Fruit fly (Drosophila melanogaster) whole organism, prepupa: ENCODE measurements around the gene CG46517.
"Not testable (repeated sequence)": the region's sequence is repeated elsewhere in the genome, so short reads cannot be mapped to it uniquely, and the experiment has no call there.

ENCODE experiments used
- CG10631 ChIP-seq: fragments of 200-800 bp; sonication (Bioruptor generic); optimal IDR thresholded peaks from 2 replicates; lab custom pipeline; 2016; ENCODE audit warnings: missing biosample characterization, missing genetic modification characterization
- CG11294 ChIP-seq: fragments of 200-800 bp; sonication (Bioruptor generic); IDR thresholded peaks from 2 replicates; pipeline ENCODE4 v1.3.6; 2022; ENCODE audit warnings: missing biosample characterization, missing genetic modification characterization
- CG15336 ChIP-seq: fragments of 200-800 bp; sonication (Bioruptor generic); IDR thresholded peaks from 2 replicates; pipeline ENCODE4 v1.3.6; 2022; ENCODE audit warnings: missing biosample characterization, missing genetic modification characterization
- CG1621 ChIP-seq: fragments of 200-800 bp; sonication (Bioruptor generic); optimal IDR thresholded peaks from 3 replicates; lab custom pipeline; 2018; ENCODE audit warnings: missing biosample characterization, mild to moderate bottlenecking, missing genetic modification characterization
- CG16779 ChIP-seq: fragments of 200-800 bp; sonication (Bioruptor generic); optimal IDR thresholded peaks from 3 replicates; lab custom pipeline; 2017; ENCODE audit warnings: missing biosample characterization, mild to moderate bottlenecking, missing genetic modification characterization
- CG6163 ChIP-seq: fragments of 200-800 bp; sonication (Bioruptor generic); IDR thresholded peaks from 3 replicates; pipeline ENCODE4 v1.3.6; 2022; ENCODE audit warnings: missing biosample characterization, missing genetic modification characterization
- CG7368 ChIP-seq: fragments of 200-800 bp; sonication (Bioruptor generic); optimal IDR thresholded peaks from 3 replicates; lab custom pipeline; 2016; ENCODE audit warnings: missing biosample characterization, missing genetic modification characterization
- CG8119 ChIP-seq: fragments of 200-800 bp; sonication (Bioruptor generic); IDR thresholded peaks from 3 replicates; pipeline ENCODE4 v1.3.6; 2022; ENCODE audit warnings: missing biosample characterization, missing genetic modification characterization
- CG8319 ChIP-seq: fragments of 200-800 bp; sonication (Bioruptor generic); optimal IDR thresholded peaks from 3 replicates; lab custom pipeline; 2016; ENCODE audit warnings: missing biosample characterization, missing genetic modification characterization
- Ets96B ChIP-seq: fragments of 200-800 bp; optimal IDR thresholded peaks from 2 replicates; lab custom pipeline; 2019; ENCODE audit warnings: missing biosample characterization, mild to moderate bottlenecking, missing genetic modification characterization, moderate library complexity
- Hr4 ChIP-seq: fragments of 200-800 bp; sonication (Bioruptor generic); optimal IDR thresholded peaks from 3 replicates; lab custom pipeline; 2016; ENCODE audit warnings: missing biosample characterization, missing genetic modification characterization
- OdsH ChIP-seq: fragments of 200-800 bp; sonication (Bioruptor generic); optimal IDR thresholded peaks from 3 replicates; lab custom pipeline; 2016; ENCODE audit warnings: missing biosample characterization, missing genetic modification characterization
- Sox15 ChIP-seq: fragments of 200-800 bp; sonication (Bioruptor generic); optimal IDR thresholded peaks from 3 replicates; lab custom pipeline; 2016; ENCODE audit warnings: missing biosample characterization, missing genetic modification characterization
- achi ChIP-seq: fragments of 200-800 bp; sonication (Bioruptor generic); optimal IDR thresholded peaks from 3 replicates; lab custom pipeline; 2016; ENCODE audit warnings: missing biosample characterization, missing genetic modification characterization
- fkh ChIP-seq: fragments of 200-800 bp; sonication (Bioruptor generic); optimal IDR thresholded peaks from 3 replicates; lab custom pipeline; 2017; ENCODE audit warnings: missing biosample characterization, mild to moderate bottlenecking, missing genetic modification characterization, moderate library complexity
- spab ChIP-seq: fragments of 200-800 bp; sonication (Bioruptor generic); optimal IDR thresholded peaks from 2 replicates; lab custom pipeline; 2017; ENCODE audit warnings: missing biosample characterization, mild to moderate bottlenecking, missing genetic modification characterization, missing genetic modification reagents

Gene CG46517

dm6 chrX:22226273-22226672 is 9.1 kb downstream of the CG46517 start, which contains the start of gene CG46518:
Gene CG46518, plus strand, starts transcription at chrX:22226573.
- TF ChIP-seq fkh (GFP tag; lab: Kevin White, UChicago); CG15336 (GFP tag; lab: Robert Waterston, UW); OdsH (GFP tag; lab: Kevin White, UChicago): not testable (repeated sequence)
- TF ChIP-seq, all 60 proteins: peak for 0; not testable (repeated sequence) for 60

- TF ChIP-seq Hr4 (GFP tag; lab: Kevin White, UChicago); CG10631 (GFP tag; lab: Kevin White, UChicago); CG11294 (GFP tag; lab: Robert Waterston, UW): not testable (repeated sequence)
These were observed 14.1 kb downstream of the CG46517 start, which contains the start of gene CG46519 for dm6 chrX:22231270-22231669. Gene CG46519, plus strand, starts transcription at chrX:22231570.

dm6 chrX:22236265-22236664 is 19.1 kb downstream of the CG46517 start, which contains the start of gene CG46520:
Gene CG46520, plus strand, starts transcription at chrX:22236565.
- not testable (repeated sequence) for TF ChIP-seq CG8119 (GFP tag; lab: Robert Waterston, UW); spab; CG1621 (tag; lab: Kevin White, UChicago)
- TF ChIP-seq, all 60 proteins: peak for 0; not testable (repeated sequence) for 60

dm6 chrX:22241272-22241671 is 24.1 kb downstream of the CG46517 start, which contains the start of gene CG46521:
Gene CG46521, plus strand, starts transcription at chrX:22241572.
- not testable (repeated sequence) for TF ChIP-seq CG11294 (GFP tag; lab: Robert Waterston, UW); CG6163 (GFP tag; lab: Robert Waterston, UW); achi

- not testable (repeated sequence) for TF ChIP-seq CG8319 (GFP tag; lab: Kevin White, UChicago); Ets96B (tag; lab: Kevin White, UChicago); CG15336 (GFP tag; lab: Robert Waterston, UW)
- TF ChIP-seq, all 60 proteins: peak for 0; not testable (repeated sequence) for 60
These were observed 29.1 kb downstream of the CG46517 start, which contains the start of gene CG46522 for dm6 chrX:22246300-22246699. Gene CG46522, plus strand, starts transcription at chrX:22246600.

dm6 chrX:22251282-22251681 is 34.1 kb downstream of the CG46517 start, which contains the start of gene CG41562:
Gene CG41562, plus strand, starts transcription at chrX:22251582.
- not testable (repeated sequence) for TF ChIP-seq CG7368 (GFP tag; lab: Kevin White, UChicago); Sox15 (GFP tag; lab: Kevin White, UChicago); CG16779
- TF ChIP-seq, all 60 proteins: peak for 0; not testable (repeated sequence) for 60
